Fruit fly (Drosophila melanogaster) Kc167 (cell line): ENCODE data around the gene orb.

Experiments used
- Myc ChIP-seq: fragments of >200 bp; optimal IDR thresholded peaks from 2 replicates; lab custom pipeline; 2017; ENCODE audit warnings: missing external identifiers
- Sin3A ChIP-seq: fragments of >200 bp; optimal IDR thresholded peaks from 2 replicates; lab custom pipeline; 2018; ENCODE audit warnings: missing external identifiers
- h ChIP-seq: fragments of >200 bp; optimal IDR thresholded peaks from 3 replicates; lab custom pipeline; 2018; ENCODE audit warnings: missing external identifiers
- insv ChIP-seq: fragments of >200 bp; optimal IDR thresholded peaks from 3 replicates; lab custom pipeline; 2018; ENCODE audit warnings: missing external identifiers
- psq ChIP-seq: fragments of >200 bp; optimal IDR thresholded peaks from 2 replicates; lab custom pipeline; 2017; ENCODE audit warnings: missing external identifiers
- ttk ChIP-seq: sonication (Bioruptor generic); optimal IDR thresholded peaks from 2 replicates; lab custom pipeline; 2017; ENCODE audit warnings: missing external identifiers

DNA sequence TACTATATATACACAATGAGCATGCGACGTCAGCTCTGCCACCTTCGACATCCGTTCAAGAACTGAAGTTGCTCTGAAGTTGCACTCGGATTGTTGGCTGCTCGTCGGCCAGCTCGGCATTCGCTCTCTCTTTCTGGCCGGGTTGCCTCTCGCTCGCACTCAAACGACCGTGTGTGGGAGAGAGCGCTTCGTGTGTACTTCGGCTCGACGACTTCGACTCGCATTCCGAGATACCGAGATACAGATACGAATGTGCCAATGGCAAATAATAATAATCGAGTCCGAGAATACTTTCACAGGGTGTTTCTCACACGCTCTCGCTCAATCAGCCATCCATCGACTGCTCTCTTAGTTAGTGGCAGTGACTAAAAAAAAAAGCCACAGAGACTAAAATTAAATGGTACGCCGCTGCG lies 14.7 kb upstream of the orb start:
- no peak for TF ChIP-seq psq (lab: Kevin White, UChicago)
- TF ChIP-seq Myc (lab: Kevin White, UChicago): no peak
- no peak for TF ChIP-seq insv
- TF ChIP-seq h (lab: Kevin White, UChicago): no peak
- no peak for TF ChIP-seq Sin3A (lab: Kevin White, UChicago)
- TF ChIP-seq ttk (lab: Kevin White, UChicago): no peak
